Worm (Caenorhabditis elegans) whole organism, L3 larva: Measurements from ENCODE around the gene K03A1.4.

Source experiments
- R02D3.7 ChIP-seq: fragments of 150-350 bp; optimal IDR thresholded peaks from 2 replicates; lab custom pipeline; 2014; ENCODE audit warnings: missing biosample characterization, missing genetic modification characterization
- ZK546.5 ChIP-seq: sonication (generic microtip); optimal IDR thresholded peaks from 2 replicates; lab custom pipeline; 2017; ENCODE audit warnings: missing biosample characterization, missing genetic modification characterization
- aly-2 ChIP-seq: fragments of 150-350 bp; optimal IDR thresholded peaks from 2 replicates; lab custom pipeline; 2014; ENCODE audit warnings: missing biosample characterization, missing genetic modification characterization
- ceh-28 ChIP-seq: fragments of 150-350 bp; optimal IDR thresholded peaks from 2 replicates; lab custom pipeline; 2014; ENCODE audit warnings: missing biosample characterization, missing genetic modification reagents, missing genetic modification characterization
- ceh-82 ChIP-seq: fragments of 150-350 bp; optimal IDR thresholded peaks from 2 replicates; lab custom pipeline; 2014; ENCODE audit warnings: missing biosample characterization, missing genetic modification characterization
- ceh-9 ChIP-seq: sonication (generic microtip); optimal IDR thresholded peaks from 2 replicates; lab custom pipeline; 2018; ENCODE audit warnings: missing biosample characterization, missing genetic modification characterization
- daf-12 ChIP-seq: fragments of 150-350 bp; optimal IDR thresholded peaks from 2 replicates; lab custom pipeline; 2014; ENCODE audit warnings: missing biosample characterization, missing genetic modification reagents, missing genetic modification characterization
- egl-27 ChIP-seq: sonication (generic microtip); optimal IDR thresholded peaks from 4 replicates; lab custom pipeline; 2017; ENCODE audit warnings: missing biosample characterization, missing genetic modification reagents, missing genetic modification characterization
- elt-2 ChIP-seq: sonication (generic microtip); optimal IDR thresholded peaks from 2 replicates; lab custom pipeline; 2016; ENCODE audit warnings: missing genetic modification reagents, mild to moderate bottlenecking, missing genetic modification characterization, missing compliant biosample characterization
- fkh-10 ChIP-seq: sonication (generic microtip); optimal IDR thresholded peaks from 2 replicates; lab custom pipeline; 2017; ENCODE audit warnings: missing biosample characterization, missing genetic modification reagents, missing genetic modification characterization
- fkh-2 ChIP-seq: fragments of 150-350 bp; optimal IDR thresholded peaks from 2 replicates; lab custom pipeline; 2014; ENCODE audit warnings: missing biosample characterization, missing genetic modification reagents, missing genetic modification characterization
- fos-1 ChIP-seq: fragments of 150-350 bp; optimal IDR thresholded peaks from 2 replicates; lab custom pipeline; 2014; ENCODE audit warnings: missing biosample characterization, missing genetic modification characterization
- hmg-11 ChIP-seq: sonication (generic microtip); optimal IDR thresholded peaks from 2 replicates; lab custom pipeline; 2016; ENCODE audit warnings: missing genetic modification characterization, missing compliant biosample characterization
- lin-15B ChIP-seq: fragments of 150-350 bp; optimal IDR thresholded peaks from 2 replicates; lab custom pipeline; 2014; ENCODE audit warnings: missing biosample characterization, missing genetic modification characterization
- lin-39 ChIP-seq: fragments of 150-350 bp; optimal IDR thresholded peaks from 2 replicates; lab custom pipeline; 2018; ENCODE audit warnings: missing biosample characterization, missing genetic modification reagents, missing genetic modification characterization
- lsy-12 ChIP-seq: sonication (generic microtip); optimal IDR thresholded peaks from 2 replicates; lab custom pipeline; 2016; ENCODE audit warnings: mild to moderate bottlenecking, missing genetic modification characterization, missing compliant biosample characterization
- nhr-11 ChIP-seq: fragments of 150-350 bp; optimal IDR thresholded peaks from 2 replicates; lab custom pipeline; 2014; ENCODE audit warnings: missing biosample characterization, missing genetic modification characterization
- nhr-12 ChIP-seq: fragments of 150-350 bp; optimal IDR thresholded peaks from 2 replicates; lab custom pipeline; 2014; ENCODE audit warnings: missing biosample characterization, missing genetic modification characterization
- nhr-23 ChIP-seq: fragments of 150-350 bp; optimal IDR thresholded peaks from 2 replicates; lab custom pipeline; 2014; ENCODE audit warnings: missing biosample characterization, missing genetic modification reagents, missing genetic modification characterization
- nhr-237 ChIP-seq: fragments of 150-350 bp; optimal IDR thresholded peaks from 2 replicates; lab custom pipeline; 2014; ENCODE audit warnings: missing biosample characterization, missing genetic modification characterization
- nhr-25 ChIP-seq: sonication (generic microtip); optimal IDR thresholded peaks from 2 replicates; lab custom pipeline; 2017; ENCODE audit warnings: missing biosample characterization, missing genetic modification characterization
- nhr-28 ChIP-seq: fragments of 150-350 bp; optimal IDR thresholded peaks from 2 replicates; lab custom pipeline; 2014; ENCODE audit warnings: missing biosample characterization, missing genetic modification characterization
- nhr-67 ChIP-seq: fragments of 150-350 bp; optimal IDR thresholded peaks from 2 replicates; lab custom pipeline; 2014; ENCODE audit warnings: missing biosample characterization, missing genetic modification characterization
- nhr-76 ChIP-seq: fragments of 150-350 bp; sonication (generic microtip); optimal IDR thresholded peaks from 5 replicates; lab custom pipeline; 2014; ENCODE audit warnings: missing biosample characterization, missing genetic modification characterization
- nhr-77 ChIP-seq: fragments of 150-350 bp; optimal IDR thresholded peaks from 2 replicates; lab custom pipeline; 2014; ENCODE audit warnings: missing biosample characterization, missing genetic modification characterization
- pha-4 ChIP-seq: fragments of 150-350 bp; optimal IDR thresholded peaks from 2 replicates; lab custom pipeline; 2014; ENCODE audit warnings: missing biosample characterization, missing genetic modification reagents, missing genetic modification characterization
- pqm-1 ChIP-seq: fragments of 150-350 bp; optimal IDR thresholded peaks from 2 replicates; lab custom pipeline; 2017; ENCODE audit warnings: missing biosample characterization, missing genetic modification characterization, inconsistent platforms
- snpc-4 ChIP-seq: fragments of 150-350 bp; optimal IDR thresholded peaks from 2 replicates; lab custom pipeline; 2014; ENCODE audit warnings: missing biosample characterization, missing genetic modification characterization
- tbx-2 ChIP-seq: sonication (generic microtip); optimal IDR thresholded peaks from 2 replicates; lab custom pipeline; 2016; ENCODE audit warnings: mild to moderate bottlenecking, missing genetic modification characterization, missing compliant biosample characterization
- unc-62 ChIP-seq: fragments of 150-350 bp; sonication (generic microtip); optimal IDR thresholded peaks from 4 replicates; lab custom pipeline; 2014; ENCODE audit warnings: missing biosample characterization, missing genetic modification reagents, missing genetic modification characterization
- ztf-4 ChIP-seq: fragments of 150-350 bp; optimal IDR thresholded peaks from 2 replicates; lab custom pipeline; 2014; ENCODE audit warnings: missing biosample characterization, missing genetic modification characterization

The K03A1.4 gene

ce11 chrX:7305520-7306186, 7.1 kb upstream of the K03A1.4 start, which contains the start of gene sur-5 (continued):
- TF ChIP-seq fos-1 (tag; lab: Kevin White, UChicago) (no peak), unc-62 (GFP tag; lab: Kevin White, UChicago) (no peak), R02D3.7 (tag; lab: Kevin White, UChicago) (no peak), lsy-12 (tag; lab: Kevin White, UChicago) (no peak), hmg-11 (tag; lab: Kevin White, UChicago) (no peak), egl-27 (tag; lab: Kevin White, UChicago) (no peak), pha-4 (tag; lab: Kevin White, UChicago) (no peak), ceh-28 (tag; lab: Kevin White, UChicago) (no peak), ceh-82 (tag; lab: Kevin White, UChicago) (no peak)
- TF ChIP-seq, all 47 proteins: peak for 5

DNA sequence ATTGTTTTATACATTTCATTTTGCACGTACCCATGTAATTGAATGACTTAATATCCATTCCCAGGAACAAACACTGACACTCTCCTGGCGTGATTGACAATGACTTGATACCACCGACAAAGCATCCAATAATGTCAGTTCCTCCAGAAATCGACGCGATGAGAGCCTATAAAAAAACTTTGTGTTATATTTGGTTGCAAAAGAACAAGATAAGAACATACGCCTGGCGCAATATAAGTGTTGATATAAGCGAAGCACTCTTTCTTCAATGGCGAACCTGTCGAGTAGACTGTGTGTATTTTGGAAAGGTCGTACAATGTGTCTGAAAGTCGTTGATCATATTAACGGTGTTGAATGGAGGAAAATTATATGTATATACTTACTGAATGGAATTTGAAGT, 4.6 kb upstream of the K03A1.4 start:
- TF ChIP-seq fkh-10 (GFP tag; lab: Kevin White, UChicago) = no peak
- TF ChIP-seq hmg-11 (tag; lab: Kevin White, UChicago) = no peak
- TF ChIP-seq nhr-67 = no peak
- TF ChIP-seq ceh-9 (tag; lab: Kevin White, UChicago) = no peak
- TF ChIP-seq pqm-1 (tag; lab: Kevin White, UChicago) = peak; percentile 36
- no peak for TF ChIP-seq unc-62 (GFP tag; lab: Kevin White, UChicago)
- TF ChIP-seq fkh-2 (tag; lab: Kevin White, UChicago) = no peak
- no peak for TF ChIP-seq nhr-237 (tag; lab: Kevin White, UChicago)
- TF ChIP-seq snpc-4 (tag; lab: Kevin White, UChicago) = no peak
- TF ChIP-seq elt-2 (tag; lab: Kevin White, UChicago) = peak; percentile 62
- TF ChIP-seq, all 47 proteins: peak for 2

ce11 chrX:7296310-7296709, 2.2 kb downstream of the K03A1.4 start:
- TF ChIP-seq R02D3.7 (tag; lab: Kevin White, UChicago) (no peak), nhr-77 (tag; lab: Kevin White, UChicago) (no peak), nhr-28 (tag; lab: Kevin White, UChicago) (no peak)

ce11 chrX:7291810-7292209, 6.7 kb downstream of the K03A1.4 start, which contains the start of gene lron-7:
Gene lron-7, plus strand, starts transcription at chrX:7292132.
- TF ChIP-seq ztf-4 (no peak), elt-2 (tag; lab: Kevin White, UChicago) (peak; percentile 71), pha-4 (tag; lab: Kevin White, UChicago) (peak; percentile 41), pqm-1 (tag; lab: Kevin White, UChicago) (peak; percentile 80)

DNA sequence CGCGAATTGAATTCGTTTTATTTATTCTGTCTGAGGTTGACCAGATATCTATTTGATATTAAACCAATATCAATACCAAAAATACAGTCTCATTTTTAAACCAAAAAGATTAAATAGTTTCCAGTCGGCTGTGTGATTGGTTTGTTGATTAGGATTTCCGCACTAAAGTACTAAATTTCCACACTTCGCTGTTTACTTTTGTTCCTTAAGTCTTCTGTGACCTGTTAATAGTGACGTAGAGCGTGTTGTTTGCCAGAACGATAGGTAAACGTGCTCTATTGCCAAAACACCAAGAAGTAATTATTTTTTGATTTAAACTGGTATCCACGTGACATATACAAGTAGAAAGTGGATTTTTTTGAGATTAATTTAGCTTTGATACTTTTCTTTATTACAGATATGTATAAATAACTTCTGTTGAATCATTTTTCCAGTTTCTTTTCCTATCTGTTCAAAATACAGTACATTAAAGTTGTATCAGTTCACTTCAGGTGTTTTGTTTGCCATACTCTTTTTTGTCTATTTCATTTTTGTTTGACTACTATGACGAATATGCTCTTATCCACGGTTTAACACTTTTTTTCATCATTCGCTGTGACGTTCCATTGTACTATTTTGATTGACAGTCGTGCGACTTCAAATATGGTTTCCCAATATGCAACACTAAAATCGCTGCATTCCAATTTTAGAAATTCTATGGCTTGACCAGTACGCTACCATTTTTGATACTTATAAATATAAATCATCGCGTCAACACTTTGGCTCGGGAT, 7.5 kb downstream of the K03A1.4 start:
- TF ChIP-seq tbx-2 (tag; lab: Kevin White, UChicago) (no peak), pha-4 (tag; lab: Kevin White, UChicago) (peak; percentile 65), egl-27 (tag; lab: Kevin White, UChicago) (no peak), pqm-1 (tag; lab: Kevin White, UChicago) (no peak), fkh-2 (tag; lab: Kevin White, UChicago) (no peak), hmg-11 (tag; lab: Kevin White, UChicago) (no peak), fos-1 (tag; lab: Kevin White, UChicago) (no peak), lin-39 (tag; lab: Kevin White, UChicago) (no peak), nhr-23 (tag; lab: Kevin White, UChicago) (no peak), nhr-25 (tag; lab: Kevin White, UChicago) (no peak), elt-2 (tag; lab: Kevin White, UChicago) (peak; percentile 23), aly-2 (tag; lab: Kevin White, UChicago) (no peak), nhr-11 (tag; lab: Kevin White, UChicago) (no peak), daf-12 (tag; lab: Kevin White, UChicago) (no peak), nhr-76 (tag; lab: Kevin White, UChicago) (no peak), nhr-12 (tag; lab: Kevin White, UChicago) (no peak), ZK546.5 (tag; lab: Kevin White, UChicago) (no peak), lin-15B (tag; lab: Kevin White, UChicago) (no peak)
